Fruit fly (Drosophila melanogaster): ENCODE measurements around the gene CG16790.

The CG16790 gene

DNA sequence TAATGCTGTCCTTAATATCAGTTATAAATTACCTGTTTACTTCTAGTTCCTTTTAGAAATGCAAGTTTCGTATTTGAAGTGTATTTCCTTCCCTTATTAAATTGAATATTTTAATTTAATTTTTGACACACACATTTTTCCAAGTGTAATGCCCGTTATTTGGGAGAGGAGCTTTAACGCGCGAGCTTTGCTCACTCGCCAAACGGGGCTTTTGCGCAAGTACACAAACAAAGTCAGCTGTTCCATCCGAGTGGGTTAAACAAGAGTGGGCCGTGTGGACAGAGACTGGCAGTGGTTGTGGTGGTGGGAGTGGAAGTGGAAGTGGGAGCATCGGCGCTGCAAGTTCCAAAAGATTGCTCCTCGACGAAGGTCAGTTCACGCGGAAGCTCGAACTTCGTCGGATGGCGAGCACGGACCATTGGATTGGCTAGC is 11.1 kb upstream of the CG16790 start, which contains the start of gene CG8301 (continued):
- no peak for TF ChIP-seq Smox (GFP tag; optimal IDR thresholded peaks at IDR 0.05)
- TF ChIP-seq fd59A (GFP tag; optimal IDR thresholded peaks at IDR 0.05): no peak
- TF ChIP-seq CG34406 (GFP tag; optimal IDR thresholded peaks at IDR 0.05): peak; percentile 10
- no peak for TF ChIP-seq CG8632 (GFP tag; optimal IDR thresholded peaks at IDR 0.05)
- no peak for TF ChIP-seq CG11762 (GFP tag; optimal IDR thresholded peaks at IDR 0.05; ENCODE audit: insufficient read depth)
- TF ChIP-seq CG10669 (GFP tag; optimal IDR thresholded peaks at IDR 0.05): no peak
- no peak for TF ChIP-seq CG6163 (GFP tag; IDR thresholded peaks at IDR 0.05)
- peak; percentile 30 for TF ChIP-seq CG6792 (GFP tag; optimal IDR thresholded peaks at IDR 0.05)
- peak; percentile 57; the same call in 2 of the 3 replicates for TF ChIP-seq CG8119 (GFP tag; IDR thresholded peaks at IDR 0.05)
- no peak for TF ChIP-seq Hr39 (GFP tag; optimal IDR thresholded peaks at IDR 0.05)
- no peak for TF ChIP-seq CG11294 (GFP tag; IDR thresholded peaks at IDR 0.05)
- peak; percentile 11 for TF ChIP-seq Sox14 (GFP tag; optimal IDR thresholded peaks at IDR 0.05)
- TF ChIP-seq ss (GFP tag; optimal IDR thresholded peaks at IDR 0.05): peak in 1 of 2 experiments; percentile 21
- peak; percentile 21 for TF ChIP-seq Lpt (GFP tag; optimal IDR thresholded peaks at IDR 0.05)
- peak; percentile 59 for TF ChIP-seq Hr4 (GFP tag; optimal IDR thresholded peaks at IDR 0.05)

dm6 chr3R:9577382-9578137 is 7.5 kb upstream of the CG16790 start, which contains the start of the genes Kap-alpha3 and Son:
TSS of gene Kap-alpha3 (minus strand) at chr3R:9577733.
TSS of gene Son (plus strand) at chr3R:9578042.
- peak; percentile 84 for TF ChIP-seq Smox (GFP tag; optimal IDR thresholded peaks at IDR 0.05)
- TF ChIP-seq fkh (GFP tag; optimal IDR thresholded peaks at IDR 0.05): peak; percentile 81
- TF ChIP-seq Ets96B (tag; optimal IDR thresholded peaks at IDR 0.05): peak; percentile 69
- peak; percentile 84 for TF ChIP-seq Ets21C (GFP tag; optimal IDR thresholded peaks at IDR 0.05)
- peak; percentile 91 for TF ChIP-seq lz (GFP tag; optimal IDR thresholded peaks at IDR 0.05)
- TF ChIP-seq CG1621 (tag; optimal IDR thresholded peaks at IDR 0.05): peak; percentile 70
- peak; percentile 88 for TF ChIP-seq topi (GFP tag; optimal IDR thresholded peaks at IDR 0.05)
- peak; percentile 92 for TF ChIP-seq CG6854 (GFP tag; optimal IDR thresholded peaks at IDR 0.05)
- TF ChIP-seq svp (GFP tag): no peak
- TF ChIP-seq CG8632 (GFP tag; optimal IDR thresholded peaks at IDR 0.05): peak; percentile 72
- peak; percentile 83 for TF ChIP-seq net (GFP tag; optimal IDR thresholded peaks at IDR 0.05)
- TF ChIP-seq Hr38 (GFP tag; optimal IDR thresholded peaks at IDR 0.05): peak; percentile 9
- peak; percentile 84 for TF ChIP-seq achi (GFP tag; optimal IDR thresholded peaks at IDR 0.05)
- TF ChIP-seq Lpt (GFP tag; optimal IDR thresholded peaks at IDR 0.05): peak; percentile 56
- peak; percentile 78 for TF ChIP-seq Hr4 (GFP tag; optimal IDR thresholded peaks at IDR 0.05)
- TF ChIP-seq Eip93F (GFP tag; optimal IDR thresholded peaks at IDR 0.05): no peak
- TF ChIP-seq CG9139 (GFP tag; optimal IDR thresholded peaks at IDR 0.05): peak; percentile 83
- peak; percentile 85 for TF ChIP-seq Sox102F (GFP tag; optimal IDR thresholded peaks at IDR 0.05)
- TF ChIP-seq CG15336 (GFP tag; IDR thresholded peaks at IDR 0.05): 0 out of 2 replicates have a peak, but pooled peaks have one; percentile 21
- peak; percentile 75 for TF ChIP-seq CG10669 (GFP tag; optimal IDR thresholded peaks at IDR 0.05)
- 0 out of 3 replicates have a peak, but pooled peaks have one; percentile 41 for TF ChIP-seq CG8119 (GFP tag; IDR thresholded peaks at IDR 0.05)
- TF ChIP-seq CG32006 (GFP tag; optimal IDR thresholded peaks at IDR 0.05): peak; percentile 79
- TF ChIP-seq ss (GFP tag; optimal IDR thresholded peaks at IDR 0.05): peak; percentile 67 to 91
- TF ChIP-seq Hr39 (GFP tag; optimal IDR thresholded peaks at IDR 0.05): peak; percentile 91
- TF ChIP-seq vri (GFP tag; optimal IDR thresholded peaks at IDR 0.05): peak; percentile 91
- peak; percentile 56; the same call in 1 of the 2 replicates for TF ChIP-seq CG11294 (GFP tag; IDR thresholded peaks at IDR 0.05)
- peak; percentile 91 for TF ChIP-seq CG3919 (GFP tag; optimal IDR thresholded peaks at IDR 0.05)
- peak; percentile 85 for TF ChIP-seq acj6 (GFP tag; optimal IDR thresholded peaks at IDR 0.05)
- TF ChIP-seq salr (GFP tag; optimal IDR thresholded peaks at IDR 0.05): peak; percentile 70 to 82
- peak; percentile 82 for TF ChIP-seq CG34406 (GFP tag; optimal IDR thresholded peaks at IDR 0.05)
- TF ChIP-seq CG31627 (GFP tag; optimal IDR thresholded peaks at IDR 0.05): peak; percentile 93
- TF ChIP-seq eg (GFP tag; IDR thresholded peaks at IDR 0.05): peak; percentile 84
- peak; percentile 94 for TF ChIP-seq esn (GFP tag; optimal IDR thresholded peaks at IDR 0.05)
- peak; percentile 75 for TF ChIP-seq CG8319 (GFP tag; optimal IDR thresholded peaks at IDR 0.05)
- TF ChIP-seq CG4318 (GFP tag; optimal IDR thresholded peaks at IDR 0.05): peak; percentile 53
- TF ChIP-seq cyc (GFP tag; optimal IDR thresholded peaks at IDR 0.05): peak; percentile 91
- peak; percentile 83 for TF ChIP-seq CG6808 (GFP tag; optimal IDR thresholded peaks at IDR 0.05)
- peak; percentile 81 for TF ChIP-seq Blimp-1 (GFP tag; optimal IDR thresholded peaks at IDR 0.05)
- peak; percentile 76 for TF ChIP-seq Sox15 (GFP tag; optimal IDR thresholded peaks at IDR 0.05)
- TF ChIP-seq CG6276 (GFP tag; optimal IDR thresholded peaks at IDR 0.05): peak; percentile 40
- TF ChIP-seq spab (GFP tag; optimal IDR thresholded peaks at IDR 0.05): peak; percentile 61
- TF ChIP-seq fd59A (GFP tag; optimal IDR thresholded peaks at IDR 0.05): peak; percentile 69

Data from whole organism, prepupa.